Worm (Caenorhabditis elegans) whole organism, mixed stage, embryonic: ENCODE data around the gene srt-3.
"Not testable (repeated sequence)": the region's sequence is repeated elsewhere in the genome, so short reads cannot be mapped to it uniquely, and the experiment has no call there.

Source experiments
- bed-3 ChIP-seq: fragments of 200-800 bp; sonication (Bioruptor generic); optimal IDR thresholded peaks from 3 replicates; lab custom pipeline; 2018; ENCODE audit warnings: mild to moderate bottlenecking, missing genetic modification characterization, moderate library complexity, missing compliant biosample characterization
- blmp-1 ChIP-seq: fragments of 150-350 bp; optimal IDR thresholded peaks from 2 replicates; lab custom pipeline; 2014; ENCODE audit warnings: missing biosample characterization, missing genetic modification characterization
- ceh-39 ChIP-seq: fragments of 150-350 bp; optimal IDR thresholded peaks from 2 replicates; lab custom pipeline; 2014; ENCODE audit warnings: missing biosample characterization, missing genetic modification characterization
- ceh-43 ChIP-seq: fragments of 200-800 bp; sonication (Bioruptor generic); optimal IDR thresholded peaks from 2 replicates; lab custom pipeline; 2018; ENCODE audit warnings: mild to moderate bottlenecking, missing genetic modification characterization, moderate library complexity, missing compliant biosample characterization
- ceh-83 ChIP-seq: fragments of 200-800 bp; sonication (Bioruptor generic); optimal IDR thresholded peaks from 2 replicates; lab custom pipeline; 2018; ENCODE audit warnings: mild to moderate bottlenecking, missing genetic modification characterization, missing compliant biosample characterization
- drap-1 ChIP-seq: fragments of 200-800 bp; sonication (Bioruptor generic); optimal IDR thresholded peaks from 3 replicates; lab custom pipeline; 2018; ENCODE audit warnings: mild to moderate bottlenecking, missing genetic modification characterization, missing compliant biosample characterization
- flh-1 ChIP-seq: fragments of 200-800 bp; sonication (Bioruptor generic); optimal IDR thresholded peaks from 2 replicates; lab custom pipeline; 2018; ENCODE audit warnings: mild to moderate bottlenecking, missing genetic modification characterization, moderate library complexity, missing compliant biosample characterization
- ham-2 ChIP-seq: fragments of 200-800 bp; sonication (Bioruptor generic); optimal IDR thresholded peaks from 2 replicates; lab custom pipeline; 2018; ENCODE audit warnings: mild to moderate bottlenecking, missing genetic modification characterization, missing compliant biosample characterization
- hlh-1 ChIP-seq: fragments of 150-350 bp; optimal IDR thresholded peaks from 2 replicates; lab custom pipeline; 2014; ENCODE audit warnings: missing biosample characterization, missing genetic modification reagents, missing genetic modification characterization
- lin-32 ChIP-seq: fragments of 200-800 bp; sonication (Bioruptor generic); optimal IDR thresholded peaks from 2 replicates; lab custom pipeline; 2018; ENCODE audit warnings: mild to moderate bottlenecking, missing genetic modification characterization, missing compliant biosample characterization
- mab-5 ChIP-seq: fragments of 150-350 bp; optimal IDR thresholded peaks from 2 replicates; lab custom pipeline; 2014; ENCODE audit warnings: missing biosample characterization, missing genetic modification characterization
- mep-1 ChIP-seq: fragments of 150-350 bp; optimal IDR thresholded peaks from 2 replicates; lab custom pipeline; 2017; ENCODE audit warnings: missing biosample characterization, missing genetic modification reagents, missing genetic modification characterization, inconsistent platforms
- mls-2 ChIP-seq: sonication (generic microtip); optimal IDR thresholded peaks from 2 replicates; lab custom pipeline; 2016; ENCODE audit warnings: mild to moderate bottlenecking, missing genetic modification characterization, moderate library complexity, missing compliant biosample characterization
- nhr-237 ChIP-seq: fragments of 150-350 bp; optimal IDR thresholded peaks from 2 replicates; lab custom pipeline; 2014; ENCODE audit warnings: missing biosample characterization, missing genetic modification characterization
- nhr-28 ChIP-seq: fragments of 150-350 bp; optimal IDR thresholded peaks from 2 replicates; lab custom pipeline; 2014; ENCODE audit warnings: missing biosample characterization, missing genetic modification characterization
- snpc-4 ChIP-seq: fragments of 150-350 bp; optimal IDR thresholded peaks from 2 replicates; lab custom pipeline; 2014; ENCODE audit warnings: missing biosample characterization, missing genetic modification characterization
- sptf-1 ChIP-seq: sonication (generic microtip); optimal IDR thresholded peaks from 2 replicates; lab custom pipeline; 2017; ENCODE audit warnings: mild to moderate bottlenecking, missing genetic modification characterization, moderate library complexity, missing compliant biosample characterization
- tbx-8 ChIP-seq: fragments of 200-800 bp; sonication (Bioruptor generic); optimal IDR thresholded peaks from 2 replicates; lab custom pipeline; 2018; ENCODE audit warnings: mild to moderate bottlenecking, missing genetic modification characterization, moderate library complexity, missing compliant biosample characterization
- unc-39 ChIP-seq: fragments of 150-350 bp; optimal IDR thresholded peaks from 2 replicates; lab custom pipeline; 2014; ENCODE audit warnings: missing biosample characterization, missing genetic modification characterization
- unc-62 ChIP-seq: fragments of 150-350 bp; optimal IDR thresholded peaks from 2 replicates; lab custom pipeline; 2014; ENCODE audit warnings: missing biosample characterization, missing genetic modification reagents, missing genetic modification characterization
- ztf-11 ChIP-seq: fragments of 150-350 bp; optimal IDR thresholded peaks from 2 replicates; lab custom pipeline; 2014; ENCODE audit warnings: missing biosample characterization, missing genetic modification characterization

The srt-3 gene

ce11 chrV:4293425-4293824, 33.4 kb upstream of the srt-3 start, which contains the start of gene srh-194:
Gene srh-194, minus strand, starts transcription at chrV:4293525.
- not testable (repeated sequence) for TF ChIP-seq bed-3; ztf-11; sptf-1 (tag; lab: Kevin White, UChicago)
- TF ChIP-seq, all 35 proteins: peak for 0; not testable (repeated sequence) for 35

ce11 chrV:4290093-4290492, 30.1 kb upstream of the srt-3 start, which contains the start of gene srh-193:
Gene srh-193, minus strand, starts transcription at chrV:4290193.
- not testable (repeated sequence) for TF ChIP-seq ztf-11; unc-62; ham-2 (GFP tag; lab: Kevin White, UChicago)

DNA sequence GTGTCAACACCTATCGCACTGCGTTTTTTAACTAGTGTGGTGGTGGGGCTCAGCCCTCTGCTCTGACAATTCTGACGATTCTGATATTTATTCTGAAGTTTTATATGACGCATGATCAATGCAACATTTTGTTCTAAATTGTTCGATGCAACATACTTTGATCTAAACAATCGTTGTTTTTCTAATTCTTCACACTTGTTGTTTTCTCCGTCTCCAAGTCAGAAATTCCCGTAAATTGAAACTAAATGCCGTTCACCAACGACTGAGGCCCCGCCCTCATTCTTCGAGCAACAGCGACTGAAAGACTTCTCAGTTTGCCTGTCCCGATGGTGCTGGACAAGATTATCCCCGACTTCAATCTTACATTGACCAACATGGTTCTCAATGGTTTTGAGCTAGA, 24.7 kb upstream of the srt-3 start, which contains the start of gene srt-19:
Gene srt-19 (plus strand): TSS at position 301 of the 400 bp plus-strand sequence.
- not testable (repeated sequence) for TF ChIP-seq flh-1 (GFP tag; lab: Kevin White, UChicago); ceh-43; lin-32 (GFP tag; lab: Kevin White, UChicago)

DNA sequence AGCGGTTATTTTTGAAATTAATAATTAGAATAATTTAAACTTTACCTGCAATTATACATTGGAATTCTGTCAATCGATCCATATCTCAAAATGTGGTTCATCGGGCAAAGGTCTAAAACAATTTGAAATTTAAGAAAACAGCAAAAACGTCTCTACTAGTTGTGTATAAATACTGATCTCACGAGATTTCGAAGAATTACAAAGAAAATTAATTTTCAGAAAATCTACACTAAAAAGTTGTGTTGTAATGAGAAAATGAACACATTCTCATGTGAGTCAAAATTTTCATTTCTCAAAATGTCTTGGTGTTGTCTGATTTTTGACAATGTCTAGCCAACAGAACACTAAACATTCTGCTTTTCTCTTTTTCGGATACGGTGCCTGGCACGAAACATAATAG, 21.7 kb upstream of the srt-3 start, which contains the start of gene srt-37:
Gene srt-37 (minus strand): TSS at position 101 of the 400 bp plus-strand sequence.
- TF ChIP-seq mep-1; mls-2 (tag; lab: Kevin White, UChicago); nhr-28 (tag; lab: Kevin White, UChicago): not testable (repeated sequence)
- TF ChIP-seq, all 35 proteins: peak for 0; not testable (repeated sequence) for 35

DNA sequence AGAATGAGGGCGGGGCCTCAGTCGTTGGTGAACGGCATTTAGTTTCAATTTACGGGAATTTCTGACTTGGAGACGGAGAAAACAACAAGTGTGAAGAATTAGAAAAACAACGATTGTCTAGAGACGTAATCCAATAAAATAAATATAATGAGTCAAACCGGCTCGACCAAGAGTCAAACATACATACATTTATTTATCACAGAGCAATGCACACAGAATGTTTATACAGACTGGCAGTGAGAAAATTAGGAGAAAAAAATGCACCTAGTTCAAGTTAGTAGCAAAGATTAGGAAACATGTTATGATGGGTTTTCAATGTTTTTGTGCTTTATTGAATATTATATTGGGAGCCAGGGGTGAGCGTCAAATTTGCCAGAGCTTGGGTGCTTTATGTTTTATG, 18.7 kb upstream of the srt-3 start, which contains the start of gene srt-20:
Gene srt-20 (minus strand): TSS at position 101 of the 400 bp plus-strand sequence.
- not testable (repeated sequence) for TF ChIP-seq mab-5 (tag; lab: Kevin White, UChicago); ceh-39; nhr-28 (tag; lab: Kevin White, UChicago)

ce11 chrV:4273372-4273771, 13.4 kb upstream of the srt-3 start:
- no peak for TF ChIP-seq tbx-8 (GFP tag; lab: Kevin White, UChicago)
- no peak for TF ChIP-seq ceh-43
- TF ChIP-seq nhr-237 (tag; lab: Kevin White, UChicago), result no peak
- no peak for TF ChIP-seq hlh-1 (tag; lab: Kevin White, UChicago)
- no peak for TF ChIP-seq drap-1 (GFP tag; lab: Kevin White, UChicago)
- TF ChIP-seq blmp-1 (tag; lab: Kevin White, UChicago), result no peak
- TF ChIP-seq, all 35 proteins: peak for 0

DNA sequence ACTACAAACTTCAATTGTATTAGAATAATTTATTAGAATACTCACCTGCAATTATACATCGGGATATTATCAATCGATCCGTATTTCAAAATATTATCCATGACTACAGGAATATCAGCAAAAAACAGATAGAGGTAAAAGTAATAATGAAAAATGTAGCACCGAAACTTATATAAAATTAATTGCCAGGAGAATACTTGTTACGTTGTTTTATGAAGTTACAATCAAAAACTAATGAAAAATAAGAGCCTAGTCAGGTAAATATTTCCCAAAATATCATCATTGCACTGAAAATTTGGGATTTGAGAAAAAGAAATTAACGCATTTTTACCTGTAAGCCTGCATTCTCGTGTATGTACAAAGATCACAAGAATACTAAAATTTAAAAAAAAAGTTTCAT, 11.3 kb upstream of the srt-3 start, which contains the start of gene srt-38:
Gene srt-38 (minus strand): TSS at position 101 of the 400 bp plus-strand sequence.
- TF ChIP-seq blmp-1 (tag; lab: Kevin White, UChicago); bed-3; unc-39 (tag; lab: Kevin White, UChicago): not testable (repeated sequence)

ce11 chrV:4268213-4268612, 8.2 kb upstream of the srt-3 start, which contains the start of gene srt-36:
Gene srt-36, minus strand, starts transcription at chrV:4268313.
- not testable (repeated sequence) for TF ChIP-seq nhr-237 (tag; lab: Kevin White, UChicago); mls-2 (tag; lab: Kevin White, UChicago); ceh-39

- TF ChIP-seq ceh-83 (GFP tag; lab: Kevin White, UChicago) (no peak), ham-2 (GFP tag; lab: Kevin White, UChicago) (no peak), ceh-39 (no peak), snpc-4 (tag; lab: Kevin White, UChicago) (no peak)
Measured at ce11 chrV:4264516-4264915, 4.5 kb upstream of the srt-3 start, which contains the start of gene srt-35. Gene srt-35, minus strand, starts transcription at chrV:4264616.
